Fruit fly (Drosophila melanogaster) whole organism, embryonic: Measurements from ENCODE around the gene Tailor.

ENCODE experiments used
- ATbp ChIP-seq: fragments of 200-800 bp; sonication (Bioruptor generic); optimal IDR thresholded peaks from 2 replicates; lab custom pipeline; 2017; ENCODE audit warnings: missing biosample characterization, mild to moderate bottlenecking, missing genetic modification characterization, missing genetic modification reagents
- Asciz ChIP-seq: fragments of 200-800 bp; sonication (Bioruptor generic); optimal IDR thresholded peaks from 2 replicates; lab custom pipeline; 2017; ENCODE audit warnings: missing biosample characterization, mild to moderate bottlenecking, missing genetic modification characterization, missing genetic modification reagents
- Awh ChIP-seq: fragments of 200-800 bp; sonication (Bioruptor generic); IDR thresholded peaks from 2 replicates; pipeline ENCODE4, ENCODE4 v1.3.6; 2022; ENCODE audit warnings: missing biosample characterization, missing genetic modification characterization
- B-H1 ChIP-seq: fragments of 200-800 bp; sonication (Bioruptor generic); IDR thresholded peaks from 3 replicates; pipeline ENCODE4 v1.3.6; 2022; ENCODE audit warnings: missing biosample characterization, missing genetic modification characterization
- BtbVII ChIP-seq: fragments of 200-800 bp; sonication (Bioruptor generic); optimal IDR thresholded peaks from 3 replicates; lab custom pipeline; 2017; ENCODE audit warnings: missing biosample characterization, mild to moderate bottlenecking, missing genetic modification characterization
- CG10147 ChIP-seq: fragments of 200-800 bp; sonication (Bioruptor generic); optimal IDR thresholded peaks from 2 replicates; lab custom pipeline; 2019; ENCODE audit warnings: missing biosample characterization, mild to moderate bottlenecking, missing genetic modification characterization, moderate library complexity
- CG10431 ChIP-seq: fragments of 200-800 bp; sonication (Bioruptor generic); optimal IDR thresholded peaks from 3 replicates; lab custom pipeline; 2018; ENCODE audit warnings: missing biosample characterization, mild to moderate bottlenecking, missing genetic modification characterization
- CG11085 ChIP-seq: fragments of 200-800 bp; sonication (Bioruptor generic); IDR thresholded peaks from 2 replicates; pipeline ENCODE4 v1.3.6; 2022; ENCODE audit warnings: missing biosample characterization, missing genetic modification characterization
- CG15514 ChIP-seq: fragments of 200-800 bp; sonication (Bioruptor generic); optimal IDR thresholded peaks from 3 replicates; lab custom pipeline; 2017; ENCODE audit warnings: missing biosample characterization, missing genetic modification characterization, mild to moderate bottlenecking, moderate library complexity, missing genetic modification reagents
- CG2120 ChIP-seq: fragments of 200-800 bp; sonication (Bioruptor generic); optimal IDR thresholded peaks from 3 replicates; lab custom pipeline; 2016; ENCODE audit warnings: missing biosample characterization, missing genetic modification characterization
- CG30403 ChIP-seq: fragments of 200-800 bp; sonication (Bioruptor generic); optimal IDR thresholded peaks from 3 replicates; lab custom pipeline; 2016; ENCODE audit warnings: missing biosample characterization, missing genetic modification characterization
- CG31365 ChIP-seq: fragments of 200-800 bp; sonication (Bioruptor generic); optimal IDR thresholded peaks from 2 replicates; lab custom pipeline; 2018; ENCODE audit warnings: missing biosample characterization, mild to moderate bottlenecking, missing genetic modification characterization
- CG3281 ChIP-seq: fragments of 200-800 bp; sonication (Bioruptor generic); optimal IDR thresholded peaks from 3 replicates; lab custom pipeline; 2017; ENCODE audit warnings: missing biosample characterization, mild to moderate bottlenecking, missing genetic modification characterization
- CG34376 ChIP-seq: fragments of 200-800 bp; sonication (Bioruptor generic); optimal IDR thresholded peaks from 2 replicates; lab custom pipeline; 2018; ENCODE audit warnings: missing biosample characterization, mild to moderate bottlenecking, missing genetic modification characterization
- CG3726 ChIP-seq: fragments of 200-800 bp; sonication (Bioruptor generic); IDR thresholded peaks from 3 replicates; pipeline ENCODE4, ENCODE4 v1.3.6; 2022; ENCODE audit warnings: missing biosample characterization, missing genetic modification characterization
- CG3847 ChIP-seq: fragments of 200-800 bp; sonication (Bioruptor generic); IDR thresholded peaks from 2 replicates; pipeline ENCODE4 v1.3.6; 2022; ENCODE audit warnings: missing biosample characterization, missing genetic modification characterization
- CG3995 ChIP-seq: fragments of 200-800 bp; sonication (Bioruptor generic); optimal IDR thresholded peaks from 3 replicates; lab custom pipeline; 2016; ENCODE audit warnings: missing biosample characterization, missing genetic modification characterization
- CG4730 ChIP-seq: fragments of 200-800 bp; sonication (Bioruptor generic); IDR thresholded peaks from 2 replicates; pipeline ENCODE4 v1.3.6; 2022; ENCODE audit warnings: missing biosample characterization, missing genetic modification characterization
- CG5953 ChIP-seq: fragments of 200-800 bp; sonication (Bioruptor generic); IDR thresholded peaks from 2 replicates; pipeline ENCODE4 v1.3.6; 2022; ENCODE audit warnings: missing biosample characterization, missing genetic modification characterization
- CG6765 ChIP-seq: fragments of 200-800 bp; sonication (Bioruptor generic); optimal IDR thresholded peaks from 3 replicates; lab custom pipeline; 2017; ENCODE audit warnings: missing biosample characterization, mild to moderate bottlenecking, missing genetic modification characterization
- CG8359 ChIP-seq: fragments of 200-800 bp; sonication (Bioruptor generic); optimal IDR thresholded peaks from 2 replicates; lab custom pipeline; 2017; ENCODE audit warnings: missing biosample characterization, mild to moderate bottlenecking, missing genetic modification characterization, borderline replicate concordance
- CkIIα-i1 ChIP-seq: fragments of 200-800 bp; sonication (Bioruptor generic); IDR thresholded peaks from 2 replicates; pipeline ENCODE4 v1.3.6; 2022; ENCODE audit warnings: missing biosample characterization, missing genetic modification characterization
- Dad ChIP-seq: fragments of 200-800 bp; sonication (Bioruptor generic); optimal IDR thresholded peaks from 3 replicates; lab custom pipeline; 2016; ENCODE audit warnings: missing biosample characterization, missing genetic modification characterization
- Dip2 ChIP-seq: fragments of 200-800 bp; sonication (Bioruptor generic); IDR thresholded peaks from 2 replicates; pipeline ENCODE4 v1.3.6; 2022; ENCODE audit warnings: missing biosample characterization, missing genetic modification characterization
- Drgx ChIP-seq: fragments of 200-800 bp; sonication (Bioruptor generic); IDR thresholded peaks from 2 replicates; pipeline ENCODE4 v1.3.6; 2022; ENCODE audit warnings: missing biosample characterization, missing genetic modification characterization
- ERR ChIP-seq: fragments of 200-800 bp; sonication (Bioruptor generic); optimal IDR thresholded peaks from 2 replicates; lab custom pipeline; 2016; ENCODE audit warnings: missing biosample characterization, missing genetic modification characterization
- Ets65A ChIP-seq: fragments of 200-800 bp; sonication (Bioruptor generic); peaks from one replicate; lab custom pipeline; 2016; ENCODE audit warnings: missing biosample characterization, missing genetic modification characterization
- GATAe ChIP-seq: fragments of 200-800 bp; sonication (Bioruptor generic); conservative IDR thresholded peaks from 2 replicates; pipeline ENCODE4 v1.3.6; 2022; ENCODE audit warnings: missing biosample characterization, missing genetic modification characterization
- Hey ChIP-seq: fragments of 200-800 bp; sonication (Bioruptor generic); optimal IDR thresholded peaks from 3 replicates; lab custom pipeline; 2018; ENCODE audit warnings: missing biosample characterization, mild to moderate bottlenecking, missing genetic modification characterization
- Jarid2 ChIP-seq: fragments of 200-800 bp; sonication (Bioruptor generic); optimal IDR thresholded peaks from 3 replicates; lab custom pipeline; 2017; ENCODE audit warnings: mild to moderate bottlenecking, missing biosample characterization, missing genetic modification reagents, missing genetic modification characterization
- Kr ChIP-seq: fragments of 200-800 bp; sonication (Bioruptor generic); optimal IDR thresholded peaks from 2 replicates; lab custom pipeline; 2017; ENCODE audit warnings: missing biosample characterization, mild to moderate bottlenecking, missing genetic modification characterization
- Meics ChIP-seq: fragments of 200-800 bp; sonication (Bioruptor generic); optimal IDR thresholded peaks from 2 replicates; lab custom pipeline; 2017; ENCODE audit warnings: missing biosample characterization, mild to moderate bottlenecking, missing genetic modification characterization
- Stat92E ChIP-seq, 3 experiments: fragments of >200 bp in 2 of 3; fragments of 200-800 bp in 1 of 3; sonication (Bioruptor generic) in 1 of 3; optimal IDR thresholded peaks; 2 replicates each; lab custom pipeline; 2017 to 2019; ENCODE audit warnings: missing biosample characterization in 3 of 3, missing genetic modification characterization in 3 of 3, mild to moderate bottlenecking in 1 of 3, moderate library complexity in 1 of 3
- ash1 ChIP-seq: fragments of 200-800 bp; sonication (Bioruptor generic); optimal IDR thresholded peaks from 2 replicates; lab custom pipeline; 2018; ENCODE audit warnings: missing biosample characterization, mild to moderate bottlenecking, missing genetic modification characterization
- bigmax ChIP-seq: fragments of 200-800 bp; sonication (Bioruptor generic); optimal IDR thresholded peaks from 2 replicates; lab custom pipeline; 2018; ENCODE audit warnings: missing biosample characterization, mild to moderate bottlenecking, missing genetic modification characterization
- cas ChIP-seq: fragments of 200-800 bp; sonication (Bioruptor generic); IDR thresholded peaks from 2 replicates; pipeline ENCODE4 v1.3.6; 2022; ENCODE audit warnings: missing biosample characterization, missing genetic modification characterization
- crp ChIP-seq, 2 experiments: fragments of 200-800 bp; sonication (Bioruptor generic); optimal IDR thresholded peaks; 2 replicates in 1 of 2; 3 replicates in 1 of 2; lab custom pipeline; 2017; ENCODE audit warnings: missing biosample characterization in 2 of 2, missing genetic modification characterization in 2 of 2, mild to moderate bottlenecking in 1 of 2, moderate library complexity in 1 of 2
- cwo ChIP-seq: fragments of 200-800 bp; sonication (Bioruptor generic); optimal IDR thresholded peaks from 3 replicates; lab custom pipeline; 2017; ENCODE audit warnings: missing biosample characterization, missing genetic modification characterization, mild to moderate bottlenecking, moderate library complexity, missing genetic modification reagents
- exex ChIP-seq: fragments of 200-800 bp; sonication (Bioruptor generic); optimal IDR thresholded peaks from 4 replicates; lab custom pipeline; 2018; ENCODE audit warnings: missing biosample characterization, mild to moderate bottlenecking, missing genetic modification characterization, moderate library complexity
- fru ChIP-seq: fragments of >200 bp; optimal IDR thresholded peaks from 2 replicates; lab custom pipeline; 2017
- gem ChIP-seq: fragments of 200-800 bp; sonication (Bioruptor generic); optimal IDR thresholded peaks from 2 replicates; lab custom pipeline; 2019; ENCODE audit warnings: missing biosample characterization, mild to moderate bottlenecking, missing genetic modification characterization, moderate library complexity
- gfzf ChIP-seq: fragments of 200-800 bp; sonication (Bioruptor generic); optimal IDR thresholded peaks from 2 replicates; lab custom pipeline; 2016; ENCODE audit warnings: missing biosample characterization, mild to moderate bottlenecking, missing genetic modification characterization, moderate library complexity
- grn ChIP-seq: fragments of 200-800 bp; sonication (Bioruptor generic); optimal IDR thresholded peaks from 3 replicates; lab custom pipeline; 2017; ENCODE audit warnings: missing biosample characterization, missing genetic modification characterization
- mirr ChIP-seq: fragments of 200-800 bp; sonication (Bioruptor generic); optimal IDR thresholded peaks from 3 replicates; lab custom pipeline; 2018; ENCODE audit warnings: missing biosample characterization, mild to moderate bottlenecking, missing genetic modification characterization
- prd ChIP-seq, 3 experiments: fragments of >200 bp in 2 of 3; fragments of 200-800 bp in 1 of 3; sonication (Bioruptor generic) in 1 of 3; optimal IDR thresholded peaks in 2 of 3; IDR thresholded peaks in 1 of 3; 2 replicates in 2 of 3; 3 replicates in 1 of 3; pipeline versions ENCODE4 v1.3.6 to Lab custom; 2017 to 2022; ENCODE audit warnings: missing biosample characterization in 1 of 3, missing genetic modification characterization in 1 of 3
- sug ChIP-seq: fragments of 200-800 bp; optimal IDR thresholded peaks from 2 replicates; lab custom pipeline; 2019; ENCODE audit warnings: missing biosample characterization, mild to moderate bottlenecking, missing genetic modification characterization, moderate library complexity
- trh ChIP-seq: fragments of 200-800 bp; sonication (Bioruptor generic); optimal IDR thresholded peaks from 2 replicates; lab custom pipeline; 2016; ENCODE audit warnings: missing biosample characterization, missing genetic modification characterization
- usp ChIP-seq: fragments of >200 bp; optimal IDR thresholded peaks from 2 replicates; lab custom pipeline; 2017; ENCODE audit warnings: missing biosample characterization, missing genetic modification characterization

Tailor gene

DNA sequence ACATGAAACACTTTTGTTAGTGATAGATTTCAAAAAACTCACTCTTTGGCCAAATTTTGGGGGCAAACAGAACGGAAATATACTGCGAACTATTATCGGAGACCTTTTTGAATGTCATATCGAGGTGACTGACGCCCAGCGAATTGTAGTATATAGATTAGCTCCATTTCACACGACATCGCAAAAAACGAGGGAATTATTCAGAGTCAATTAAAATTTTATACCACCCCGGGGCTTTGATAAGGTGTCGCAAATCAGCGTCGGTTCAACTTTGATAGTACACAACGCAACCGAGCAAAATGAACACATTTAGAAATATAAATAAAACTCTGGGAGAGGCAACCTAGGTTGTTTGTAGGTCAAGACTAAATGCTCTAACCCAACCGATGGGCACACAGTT lies 27.9 kb downstream of the Tailor start:
- TF ChIP-seq cwo (GFP tag; lab: Kevin White, UChicago): peak; percentile 59
- no peak for TF ChIP-seq CG31365 (tag; lab: Kevin White, UChicago)
- peak; percentile 70 for TF ChIP-seq ERR (GFP tag; lab: Kevin White, UChicago)
- no peak for TF ChIP-seq CG5953 (GFP tag; lab: Robert Waterston, UW)
- TF ChIP-seq Dip2 (GFP tag; lab: Robert Waterston, UW): no peak
- no peak for TF ChIP-seq CG3847 (GFP tag; lab: Robert Waterston, UW)
- TF ChIP-seq exex (tag; lab: Kevin White, UChicago): peak; percentile 69
- no peak for TF ChIP-seq CG30403 (GFP tag; lab: Kevin White, UChicago)
- peak; percentile 11 for TF ChIP-seq CG34376 (GFP tag; lab: Kevin White, UChicago)
- TF ChIP-seq sug (tag; lab: Kevin White, UChicago): peak; percentile 94
- TF ChIP-seq bigmax: no peak
- TF ChIP-seq gem (tag; lab: Kevin White, UChicago): no peak

dm6 chr3R:7054286-7054685 lies 31.6 kb downstream of the Tailor start, which contains the start of gene CG1979:
TSS of gene CG1979 (plus strand) at chr3R:7054586.
- no peak for TF ChIP-seq crp (GFP tag; optimal IDR thresholded peaks at IDR 0.05; lab: Kevin White, UChicago)
- no peak for TF ChIP-seq cas
- no peak for TF ChIP-seq CG10431 (GFP tag; lab: Kevin White, UChicago)
- no peak for TF ChIP-seq ash1
- TF ChIP-seq CG8359 (GFP tag; lab: Kevin White, UChicago): no peak
- TF ChIP-seq CG3281: no peak
- TF ChIP-seq Kr (GFP tag; lab: Kevin White, UChicago): no peak
- TF ChIP-seq Stat92E (GFP tag; optimal IDR thresholded peaks at IDR 0.05; lab: Kevin White, UChicago): no peak
- TF ChIP-seq Awh (GFP tag; lab: Robert Waterston, UW): no peak
- TF ChIP-seq Dad (GFP tag; lab: Kevin White, UChicago): no peak
- no peak for TF ChIP-seq Ets65A (GFP tag; lab: Kevin White, UChicago)
- no peak for TF ChIP-seq Meics (GFP tag; lab: Kevin White, UChicago)

- TF ChIP-seq exex (tag; lab: Kevin White, UChicago) (peak; percentile 63), Jarid2 (GFP tag; lab: Kevin White, UChicago) (peak; percentile 25), CG11085 (GFP tag; lab: Robert Waterston, UW) (no peak), Asciz (GFP tag; lab: Kevin White, UChicago) (no peak), CG4730 (GFP tag; lab: Robert Waterston, UW) (no peak), mirr (GFP tag; lab: Kevin White, UChicago) (peak; percentile 73), CG6765 (GFP tag; lab: Kevin White, UChicago) (no peak), GATAe (GFP tag; lab: Robert Waterston, UW) (peak; percentile 79), CG3995 (GFP tag; lab: Kevin White, UChicago) (no peak), gfzf (GFP tag; lab: Kevin White, UChicago) (no peak), BtbVII (peak; percentile 8), CkIIα-i1 (GFP tag; lab: Robert Waterston, UW) (no peak), sug (tag; lab: Kevin White, UChicago) (peak; percentile 79), CG10147 (GFP tag; lab: Kevin White, UChicago) (no peak), B-H1 (GFP tag; lab: Robert Waterston, UW) (no peak), Drgx (GFP tag; lab: Robert Waterston, UW) (no peak), CG3726 (GFP tag; lab: Robert Waterston, UW) (no peak), CG5953 (GFP tag; lab: Robert Waterston, UW) (no peak), CG15514 (GFP tag; lab: Kevin White, UChicago) (peak; percentile 3), usp (GFP tag; lab: Kevin White, UChicago) (no peak), ATbp (no peak), fru (lab: Kevin White, UChicago) (no peak), prd (optimal IDR thresholded peaks at IDR 0.05; lab: Kevin White, UChicago) (no peak), prd (GFP tag; IDR thresholded peaks at IDR 0.05; lab: Robert Waterston, UW) (no peak), CG2120 (GFP tag; lab: Kevin White, UChicago) (peak; percentile 4), trh (GFP tag; lab: Kevin White, UChicago) (no peak), Hey (peak; percentile 62), CG34376 (GFP tag; lab: Kevin White, UChicago) (peak; percentile 64), grn (GFP tag; lab: Kevin White, UChicago) (peak; percentile 68)
These were observed 33.6 kb downstream of the Tailor start, which contains the start of gene Sodh1 for dm6 chr3R:7052242-7052641. TSS of gene Sodh1 (plus strand) at chr3R:7052335.
